Fruit fly (Drosophila melanogaster) whole organism, embryonic: ENCODE data around the gene nuf.
A peak's percentile ranks its signal among the peaks of the same experiment; 100 is the strongest.

Experiments
- ATbp ChIP-seq: fragments of 200-800 bp; sonication (Bioruptor generic); optimal IDR thresholded peaks from 2 replicates; lab custom pipeline; 2017; ENCODE audit warnings: missing biosample characterization, mild to moderate bottlenecking, missing genetic modification characterization, missing genetic modification reagents
- B-H1 ChIP-seq: fragments of 200-800 bp; sonication (Bioruptor generic); IDR thresholded peaks from 3 replicates; pipeline ENCODE4 v1.3.6; 2022; ENCODE audit warnings: missing biosample characterization, missing genetic modification characterization
- CG11560 ChIP-seq: fragments of 200-800 bp; sonication (Bioruptor generic); IDR thresholded peaks from 3 replicates; pipeline ENCODE4 v1.3.6; 2022; ENCODE audit warnings: missing biosample characterization, missing genetic modification characterization
- CG12071 ChIP-seq: fragments of 200-800 bp; sonication (Bioruptor generic); optimal IDR thresholded peaks from 3 replicates; lab custom pipeline; 2018; ENCODE audit warnings: missing biosample characterization, mild to moderate bottlenecking, missing genetic modification characterization
- CG12769 ChIP-seq: fragments of 200-800 bp; sonication (Bioruptor generic); optimal IDR thresholded peaks from 2 replicates; lab custom pipeline; 2019; ENCODE audit warnings: missing biosample characterization, mild to moderate bottlenecking, missing genetic modification characterization, moderate library complexity
- CG13894 ChIP-seq: fragments of 200-800 bp; sonication (Bioruptor generic); optimal IDR thresholded peaks from 3 replicates; lab custom pipeline; 2018; ENCODE audit warnings: missing biosample characterization, mild to moderate bottlenecking, missing genetic modification characterization, moderate library complexity
- CG15479 ChIP-seq: fragments of 200-800 bp; sonication (Bioruptor generic); optimal IDR thresholded peaks from 3 replicates; lab custom pipeline; 2019; ENCODE audit warnings: missing biosample characterization, mild to moderate bottlenecking, missing genetic modification characterization, moderate library complexity
- CG18011 ChIP-seq: fragments of 200-800 bp; sonication (Bioruptor generic); optimal IDR thresholded peaks from 2 replicates; lab custom pipeline; 2017; ENCODE audit warnings: missing biosample characterization, missing genetic modification characterization, mild to moderate bottlenecking, moderate library complexity, missing genotype
- CG2199 ChIP-seq: fragments of 200-800 bp; sonication (Bioruptor generic); IDR thresholded peaks from 3 replicates; pipeline ENCODE4 v1.3.6; 2022; ENCODE audit warnings: missing biosample characterization, missing genetic modification characterization
- CG33213 ChIP-seq: fragments of 200-800 bp; sonication (Bioruptor generic); optimal IDR thresholded peaks from 3 replicates; lab custom pipeline; 2016; ENCODE audit warnings: missing biosample characterization, missing genetic modification characterization
- CG3726 ChIP-seq: fragments of 200-800 bp; sonication (Bioruptor generic); IDR thresholded peaks from 3 replicates; pipeline ENCODE4, ENCODE4 v1.3.6; 2022; ENCODE audit warnings: missing biosample characterization, missing genetic modification characterization
- CG6175 ChIP-seq: fragments of 200-800 bp; sonication (Bioruptor generic); IDR thresholded peaks from 3 replicates; pipeline ENCODE4 v1.3.6; 2022; ENCODE audit warnings: missing biosample characterization, missing genetic modification characterization
- CG7839 ChIP-seq: fragments of 200-800 bp; sonication (Bioruptor generic); optimal IDR thresholded peaks from 3 replicates; lab custom pipeline; 2018; ENCODE audit warnings: missing biosample characterization, mild to moderate bottlenecking, missing genetic modification characterization, moderate library complexity
- CG7987 ChIP-seq: fragments of 200-800 bp; sonication (Bioruptor generic); optimal IDR thresholded peaks from 2 replicates; lab custom pipeline; 2018; ENCODE audit warnings: missing biosample characterization, mild to moderate bottlenecking, missing genetic modification characterization, moderate library complexity
- CG8281 ChIP-seq: fragments of 200-800 bp; sonication (Bioruptor generic); optimal IDR thresholded peaks from 2 replicates; lab custom pipeline; 2018; ENCODE audit warnings: missing biosample characterization, mild to moderate bottlenecking, missing genetic modification characterization, moderate library complexity
- CG8290 ChIP-seq, 3 experiments: fragments of 200-800 bp; sonication (Bioruptor generic); optimal IDR thresholded peaks; 2 replicates each; lab custom pipeline; 2016 to 2019; ENCODE audit warnings: missing biosample characterization in 3 of 3, missing genetic modification characterization in 3 of 3, mild to moderate bottlenecking in 2 of 3, moderate library complexity in 1 of 3
- CG8944 ChIP-seq: fragments of 200-800 bp; sonication (Bioruptor generic); optimal IDR thresholded peaks from 3 replicates; lab custom pipeline; 2016; ENCODE audit warnings: missing biosample characterization, missing genetic modification characterization
- CG9437 ChIP-seq: fragments of 200-800 bp; sonication (Bioruptor generic); optimal IDR thresholded peaks from 2 replicates; lab custom pipeline; 2018; ENCODE audit warnings: missing biosample characterization, mild to moderate bottlenecking, missing genetic modification characterization
- CHES-1-like ChIP-seq: fragments of 200-800 bp; sonication (Bioruptor generic); optimal IDR thresholded peaks from 2 replicates; lab custom pipeline; 2016; ENCODE audit warnings: missing biosample characterization, missing genetic modification characterization
- Dek ChIP-seq: fragments of 200-800 bp; sonication (Bioruptor generic); optimal IDR thresholded peaks from 3 replicates; lab custom pipeline; 2019; ENCODE audit warnings: missing biosample characterization, mild to moderate bottlenecking, missing genetic modification characterization, moderate library complexity
- Dip3 ChIP-seq: fragments of 200-800 bp; sonication (Bioruptor generic); optimal IDR thresholded peaks from 3 replicates; lab custom pipeline; 2016; ENCODE audit warnings: missing biosample characterization, missing genetic modification characterization
- Gug ChIP-seq: fragments of 200-800 bp; sonication (Bioruptor generic); IDR thresholded peaks from 4 replicates; pipeline ENCODE4 v1.3.6; 2022; ENCODE audit warnings: missing biosample characterization, missing genetic modification characterization
- MESR4 ChIP-seq: fragments of 200-800 bp; sonication (Bioruptor generic); optimal IDR thresholded peaks from 2 replicates; lab custom pipeline; 2018; ENCODE audit warnings: missing biosample characterization, mild to moderate bottlenecking, missing genetic modification characterization, moderate library complexity
- MTF-1 ChIP-seq: fragments of 200-800 bp; sonication (Bioruptor generic); optimal IDR thresholded peaks from 2 replicates; lab custom pipeline; 2018; ENCODE audit warnings: missing biosample characterization, mild to moderate bottlenecking, missing genetic modification characterization, borderline replicate concordance
- Nf-YB ChIP-seq: fragments of 200-800 bp; sonication (Bioruptor generic); optimal IDR thresholded peaks from 3 replicates; lab custom pipeline; 2019; ENCODE audit warnings: missing biosample characterization, mild to moderate bottlenecking, missing genetic modification characterization, moderate library complexity
- Ptx1 ChIP-seq: fragments of 200-800 bp; sonication (Bioruptor generic); IDR thresholded peaks from 2 replicates; pipeline ENCODE4 v1.3.6; 2022; ENCODE audit warnings: missing biosample characterization, missing genetic modification characterization
- Six4 ChIP-seq: fragments of 200-800 bp; sonication (Bioruptor generic); optimal IDR thresholded peaks from 2 replicates; lab custom pipeline; 2016; ENCODE audit warnings: missing biosample characterization, missing genetic modification characterization
- Trl ChIP-seq, 3 experiments: fragments of >200 bp in 2 of 3; fragments of 200-800 bp in 1 of 3; sonication (Bioruptor generic) in 1 of 3; optimal IDR thresholded peaks; 2 replicates in 1 of 3; 3 replicates in 2 of 3; lab custom pipeline; 2016 to 2017; ENCODE audit warnings: missing biosample characterization in 1 of 3, missing genetic modification characterization in 1 of 3
- bowl ChIP-seq: fragments of 200-800 bp; sonication (Bioruptor generic); IDR thresholded peaks from 2 replicates; pipeline ENCODE4 v1.3.6; 2022; ENCODE audit warnings: missing biosample characterization, missing genetic modification characterization
- br ChIP-seq: fragments of >200 bp; optimal IDR thresholded peaks from 2 replicates; lab custom pipeline; 2017
- chm ChIP-seq: fragments of 200-800 bp; sonication (Bioruptor generic); IDR thresholded peaks from 2 replicates; pipeline ENCODE4 v1.3.6; 2022; ENCODE audit warnings: missing biosample characterization, missing genetic modification characterization
- cwo ChIP-seq: fragments of 200-800 bp; sonication (Bioruptor generic); optimal IDR thresholded peaks from 3 replicates; lab custom pipeline; 2017; ENCODE audit warnings: missing biosample characterization, missing genetic modification characterization, mild to moderate bottlenecking, moderate library complexity, missing genetic modification reagents
- dan ChIP-seq: fragments of 200-800 bp; sonication (Bioruptor generic); IDR thresholded peaks from 2 replicates; pipeline ENCODE4 v1.3.6; 2022; ENCODE audit warnings: missing biosample characterization, missing genetic modification characterization
- dati ChIP-seq: fragments of 200-800 bp; sonication (Bioruptor generic); IDR thresholded peaks from 2 replicates; pipeline ENCODE4 v1.3.6; 2022; ENCODE audit warnings: missing biosample characterization, missing genetic modification characterization
- exex ChIP-seq: fragments of 200-800 bp; sonication (Bioruptor generic); optimal IDR thresholded peaks from 4 replicates; lab custom pipeline; 2018; ENCODE audit warnings: missing biosample characterization, mild to moderate bottlenecking, missing genetic modification characterization, moderate library complexity
- ftz-f1 ChIP-seq: fragments of 200-800 bp; sonication (Bioruptor generic); optimal IDR thresholded peaks from 2 replicates; lab custom pipeline; 2016; ENCODE audit warnings: missing biosample characterization, missing genetic modification characterization
- gcm ChIP-seq: fragments of 200-800 bp; sonication (Bioruptor generic); optimal IDR thresholded peaks from 2 replicates; lab custom pipeline; 2019; ENCODE audit warnings: missing biosample characterization, mild to moderate bottlenecking, missing genetic modification characterization, moderate library complexity
- hkb ChIP-seq, 2 experiments: fragments of 200-800 bp in 1 of 2; fragments of >200 bp in 1 of 2; sonication (Bioruptor generic) in 1 of 2; IDR thresholded peaks in 1 of 2; optimal IDR thresholded peaks in 1 of 2; 2 replicates each; pipeline versions ENCODE4 v1.3.6 to Lab custom; 2017 to 2022; ENCODE audit warnings: missing biosample characterization in 1 of 2, missing genetic modification characterization in 1 of 2
- nom ChIP-seq: fragments of 200-800 bp; sonication (Bioruptor generic); optimal IDR thresholded peaks from 2 replicates; lab custom pipeline; 2017; ENCODE audit warnings: missing biosample characterization, missing genetic modification characterization, mild to moderate bottlenecking, moderate library complexity, missing genetic modification reagents
- phol ChIP-seq: fragments of 200-800 bp; sonication (Bioruptor generic); optimal IDR thresholded peaks from 3 replicates; lab custom pipeline; 2018; ENCODE audit warnings: missing biosample characterization, mild to moderate bottlenecking, missing genetic modification characterization, moderate library complexity
- slbo ChIP-seq: fragments of 200-800 bp; sonication (Bioruptor generic); IDR thresholded peaks from 2 replicates; pipeline ENCODE4 v1.3.6; 2022; ENCODE audit warnings: missing biosample characterization, missing genetic modification characterization
- sr ChIP-seq: fragments of 200-800 bp; sonication (Bioruptor generic); IDR thresholded peaks from 3 replicates; pipeline ENCODE4 v1.3.6; 2022; ENCODE audit warnings: missing biosample characterization, missing genetic modification characterization
- tap ChIP-seq: fragments of 200-800 bp; optimal IDR thresholded peaks from 3 replicates; lab custom pipeline; 2019; ENCODE audit warnings: missing biosample characterization, mild to moderate bottlenecking, missing genetic modification characterization, moderate library complexity
- trem ChIP-seq: fragments of 200-800 bp; optimal IDR thresholded peaks from 3 replicates; lab custom pipeline; 2019; ENCODE audit warnings: missing biosample characterization, mild to moderate bottlenecking, missing genetic modification characterization, moderate library complexity
- usp ChIP-seq: fragments of >200 bp; optimal IDR thresholded peaks from 2 replicates; lab custom pipeline; 2017; ENCODE audit warnings: missing biosample characterization, missing genetic modification characterization
- yki ChIP-seq: fragments of >200 bp; optimal IDR thresholded peaks from 3 replicates; lab custom pipeline; 2018
- z ChIP-seq: fragments of 200-800 bp; sonication (Bioruptor generic); IDR thresholded peaks from 3 replicates; pipeline ENCODE4 v1.3.6; 2022; ENCODE audit warnings: missing biosample characterization, missing genetic modification characterization
- zen ChIP-seq: fragments of 200-800 bp; sonication (Bioruptor generic); optimal IDR thresholded peaks from 3 replicates; lab custom pipeline; 2018; ENCODE audit warnings: missing biosample characterization, mild to moderate bottlenecking, missing genetic modification characterization, moderate library complexity

The nuf gene

dm6 chr3L:14204659-14205568 is 14.2 kb downstream of the nuf start (continued):
- TF ChIP-seq trem (tag; lab: Kevin White, UChicago) (peak; percentile 27), CG13894 (tag; lab: Kevin White, UChicago) (peak; percentile 44), Six4 (GFP tag; lab: Kevin White, UChicago) (no peak), Dek (tag; lab: Kevin White, UChicago) (no peak), CG9437 (peak; percentile 40), CG18011 (GFP tag; lab: Kevin White, UChicago) (no peak), B-H1 (no peak), slbo (GFP tag; lab: Robert Waterston, UW) (no peak; the same call in 1 of the 2 replicates), sr (no peak), zen (tag; lab: Kevin White, UChicago) (no peak), CG33213 (GFP tag; lab: Kevin White, UChicago) (no peak), Gug (GFP tag; lab: Robert Waterston, UW) (0 out of 4 replicates have a peak, but pooled peaks have one; percentile 28), ftz-f1 (GFP tag; lab: Kevin White, UChicago) (no peak), cwo (GFP tag; lab: Kevin White, UChicago) (peak; percentile 26), CG7839 (tag; lab: Kevin White, UChicago) (peak; percentile 64), CG8281 (tag; lab: Kevin White, UChicago) (no peak), hkb (optimal IDR thresholded peaks at IDR 0.05; lab: Kevin White, UChicago) (no peak), hkb (GFP tag; IDR thresholded peaks at IDR 0.05; lab: Robert Waterston, UW) (no peak), phol (peak; percentile 53), CG3726 (no peak), Trl (optimal IDR thresholded peaks at IDR 0.05; lab: Kevin White, UChicago) (peak; percentile 55 to 69), Trl (GFP tag; optimal IDR thresholded peaks at IDR 0.05; lab: Kevin White, UChicago) (no peak), nom (GFP tag; lab: Kevin White, UChicago) (peak; percentile 14), CG8290 (GFP tag; optimal IDR thresholded peaks at IDR 0.05; lab: Kevin White, UChicago) (no peak), CG8290 (tag; optimal IDR thresholded peaks at IDR 0.05; lab: Kevin White, UChicago) (peak in 1 of 2 experiments; percentile 30), CG8944 (no peak), CG12769 (peak; percentile 17), gcm (GFP tag; lab: Kevin White, UChicago) (no peak), CG2199 (GFP tag; lab: Robert Waterston, UW) (0 out of 3 replicates have a peak, but pooled peaks have one; percentile 36), CG6175 (GFP tag; lab: Robert Waterston, UW) (no peak), CG7987 (GFP tag; lab: Kevin White, UChicago) (no peak), z (GFP tag; lab: Robert Waterston, UW) (no peak), CHES-1-like (GFP tag; lab: Kevin White, UChicago) (no peak)

dm6 chr3L:14207361-14207760 is 16.7 kb downstream of the nuf start:
- TF ChIP-seq Ptx1 (GFP tag; lab: Robert Waterston, UW) (no peak), MESR4 (GFP tag; lab: Kevin White, UChicago) (no peak), CG11560 (tag; lab: Robert Waterston, UW) (no peak), Nf-YB (GFP tag; lab: Kevin White, UChicago) (peak; percentile 40), bowl (GFP tag; lab: Robert Waterston, UW) (no peak), CG15479 (no peak), tap (no peak), br (no peak), usp (GFP tag; lab: Kevin White, UChicago) (no peak), dan (GFP tag; lab: Robert Waterston, UW) (no peak), CG12071 (GFP tag; lab: Kevin White, UChicago) (no peak), Dip3 (GFP tag; lab: Kevin White, UChicago) (no peak), exex (tag; lab: Kevin White, UChicago) (peak; percentile 55), yki (lab: Kevin White, UChicago) (no peak), chm (no peak), dati (GFP tag; lab: Robert Waterston, UW) (no peak), ATbp (GFP tag; lab: Kevin White, UChicago) (no peak), sr (no peak), MTF-1 (GFP tag; lab: Kevin White, UChicago) (no peak)
